Worm (Caenorhabditis elegans) whole organism, L1 larva: ENCODE results near the gene sfxn-1.5.

Experiments used
- F16B12.6 ChIP-seq: fragments of 150-350 bp; optimal IDR thresholded peaks from 2 replicates; lab custom pipeline; 2014; ENCODE audit warnings: missing biosample characterization, missing genetic modification characterization
- aly-2 ChIP-seq: fragments of 150-350 bp; optimal IDR thresholded peaks from 2 replicates; lab custom pipeline; 2014; ENCODE audit warnings: missing biosample characterization, missing genetic modification characterization
- blmp-1 ChIP-seq: fragments of 150-350 bp; optimal IDR thresholded peaks from 2 replicates; lab custom pipeline; 2014; ENCODE audit warnings: missing biosample characterization, missing genetic modification characterization
- dpl-1 ChIP-seq, 3 experiments: fragments of 150-350 bp in 2 of 3; sonication (generic microtip) in 1 of 3; optimal IDR thresholded peaks; 2 replicates each; lab custom pipeline; 2014 to 2017; ENCODE audit warnings: missing biosample characterization in 3 of 3, missing genetic modification characterization in 3 of 3, missing genetic modification reagents in 3 of 3
- efl-1 ChIP-seq, 4 experiments: fragments of 150-350 bp; optimal IDR thresholded peaks in 3 of 4; peaks in 1 of 4; 1 replicate in 1 of 4; 2 replicates in 3 of 4; lab custom pipeline; 2014; ENCODE audit warnings: missing biosample characterization in 2 of 4, missing genetic modification characterization in 2 of 4, missing genetic modification reagents in 2 of 4
- egl-27 ChIP-seq, 2 experiments: fragments of 150-350 bp in 1 of 2; sonication (generic microtip); optimal IDR thresholded peaks; 3 replicates each; lab custom pipeline; 2017 to 2018; ENCODE audit warnings: missing biosample characterization in 2 of 2, missing genetic modification characterization in 2 of 2, missing genetic modification reagents in 2 of 2
- elt-2 ChIP-seq: sonication (generic microtip); optimal IDR thresholded peaks from 2 replicates; lab custom pipeline; 2016; ENCODE audit warnings: missing genetic modification characterization, mild to moderate bottlenecking, inconsistent platforms, missing compliant biosample characterization, missing genetic modification reagents
- elt-3 ChIP-seq, 6 experiments: fragments of 150-350 bp in 1 of 6; sonication (generic microtip); optimal IDR thresholded peaks; 2 replicates each; lab custom pipeline; 2017 to 2018; ENCODE audit warnings: missing biosample characterization in 6 of 6, missing genetic modification characterization in 6 of 6, inconsistent platforms in 1 of 6
- fkh-8 ChIP-seq: sonication (generic microtip); optimal IDR thresholded peaks from 2 replicates; lab custom pipeline; 2016; ENCODE audit warnings: mild to moderate bottlenecking, missing genetic modification characterization, missing compliant biosample characterization
- grh-1 ChIP-seq: fragments of 200-800 bp; sonication (Bioruptor generic); IDR thresholded peaks from 2 replicates; pipeline ENCODE4 v1.3.6; 2022; ENCODE audit warnings: missing genetic modification reagents, missing genetic modification characterization, missing compliant biosample characterization
- hpl-2 ChIP-seq: fragments of 150-350 bp; optimal IDR thresholded peaks from 2 replicates; lab custom pipeline; 2014; ENCODE audit warnings: missing biosample characterization, missing genetic modification reagents, missing genetic modification characterization
- isw-1 ChIP-seq: fragments of 200-800 bp; sonication (Bioruptor generic); IDR thresholded peaks from 2 replicates; pipeline ENCODE4 v1.3.6; 2022; ENCODE audit warnings: missing genetic modification characterization, missing compliant biosample characterization
- lin-14 ChIP-seq: fragments of 200-800 bp; sonication (Bioruptor generic); optimal IDR thresholded peaks from 2 replicates; lab custom pipeline; 2018; ENCODE audit warnings: mild to moderate bottlenecking, missing genetic modification characterization, moderate library complexity, missing compliant biosample characterization
- lin-15B ChIP-seq: fragments of 150-350 bp; sonication (generic microtip); optimal IDR thresholded peaks from 3 replicates; lab custom pipeline; 2014; ENCODE audit warnings: missing biosample characterization, missing genetic modification characterization
- lin-35 ChIP-seq, 2 experiments: fragments of 150-350 bp; optimal IDR thresholded peaks; 2 replicates each; lab custom pipeline; 2014; ENCODE audit warnings: missing biosample characterization in 2 of 2, missing genetic modification characterization in 2 of 2, missing genetic modification reagents in 2 of 2
- lin-39 ChIP-seq: fragments of 150-350 bp; optimal IDR thresholded peaks from 2 replicates; lab custom pipeline; 2014; ENCODE audit warnings: missing biosample characterization, missing genetic modification reagents, missing genetic modification characterization
- mdl-1 ChIP-seq, 2 experiments: fragments of 150-350 bp; optimal IDR thresholded peaks; 2 replicates each; lab custom pipeline; 2014 to 2017; ENCODE audit warnings: missing biosample characterization in 2 of 2, missing genetic modification characterization in 2 of 2, inconsistent platforms in 1 of 2
- mep-1 ChIP-seq: fragments of 150-350 bp; optimal IDR thresholded peaks from 2 replicates; lab custom pipeline; 2014; ENCODE audit warnings: missing biosample characterization, missing genetic modification characterization
- nhr-12 ChIP-seq: sonication (generic microtip); optimal IDR thresholded peaks from 2 replicates; lab custom pipeline; 2017; ENCODE audit warnings: missing biosample characterization, missing genetic modification characterization
- nhr-237 ChIP-seq: fragments of 150-350 bp; optimal IDR thresholded peaks from 2 replicates; lab custom pipeline; 2014; ENCODE audit warnings: missing biosample characterization, missing genetic modification characterization
- nhr-47 ChIP-seq: sonication (generic microtip); optimal IDR thresholded peaks from 2 replicates; lab custom pipeline; 2016; ENCODE audit warnings: mild to moderate bottlenecking, missing genetic modification characterization, moderate library complexity, missing compliant biosample characterization
- nhr-76 ChIP-seq: sonication (generic microtip); optimal IDR thresholded peaks from 2 replicates; lab custom pipeline; 2017; ENCODE audit warnings: missing biosample characterization, missing genetic modification characterization
- nhr-84 ChIP-seq: sonication (generic microtip); optimal IDR thresholded peaks from 2 replicates; lab custom pipeline; 2017; ENCODE audit warnings: missing biosample characterization, missing genetic modification characterization
- nhr-85 ChIP-seq: sonication (generic microtip); peaks from one replicate; lab custom pipeline; 2016; ENCODE audit warnings: missing genetic modification characterization, inconsistent platforms, missing compliant biosample characterization
- pag-3 ChIP-seq: sonication (generic microtip); optimal IDR thresholded peaks from 2 replicates; lab custom pipeline; 2017; ENCODE audit warnings: missing genetic modification characterization, mild to moderate bottlenecking, missing compliant biosample characterization, antibody characterized with exemption, borderline replicate concordance; ENCODE audit not compliant: insufficient read depth
- pax-3 ChIP-seq: fragments of 200-800 bp; sonication (Bioruptor generic); optimal IDR thresholded peaks from 2 replicates; lab custom pipeline; 2018; ENCODE audit warnings: mild to moderate bottlenecking, missing genetic modification characterization, moderate library complexity, missing compliant biosample characterization
- pqm-1 ChIP-seq: sonication (generic microtip); optimal IDR thresholded peaks from 3 replicates; lab custom pipeline; 2017; ENCODE audit warnings: missing biosample characterization, missing genetic modification characterization
- rnt-1 ChIP-seq: sonication (generic microtip); optimal IDR thresholded peaks from 2 replicates; lab custom pipeline; 2016; ENCODE audit warnings: mild to moderate bottlenecking, missing genetic modification characterization, moderate library complexity, missing compliant biosample characterization
- skn-1 ChIP-seq: fragments of 150-350 bp; optimal IDR thresholded peaks from 2 replicates; lab custom pipeline; 2014; ENCODE audit warnings: missing biosample characterization, missing genetic modification characterization
- sptf-1 ChIP-seq: fragments of 150-350 bp; optimal IDR thresholded peaks from 2 replicates; lab custom pipeline; 2014; ENCODE audit warnings: missing biosample characterization, missing genetic modification characterization
- swsn-7 ChIP-seq: sonication (generic microtip); optimal IDR thresholded peaks from 2 replicates; lab custom pipeline; 2016; ENCODE audit warnings: missing genetic modification characterization, missing compliant biosample characterization
- tbx-2 ChIP-seq: sonication (generic microtip); optimal IDR thresholded peaks from 2 replicates; lab custom pipeline; 2016; ENCODE audit warnings: missing genetic modification characterization, missing compliant biosample characterization
- unc-62 ChIP-seq: fragments of 150-350 bp; optimal IDR thresholded peaks from 2 replicates; lab custom pipeline; 2014; ENCODE audit warnings: missing biosample characterization, missing genetic modification reagents, missing genetic modification characterization
- vab-15 ChIP-seq: sonication (generic microtip); optimal IDR thresholded peaks from 2 replicates; lab custom pipeline; 2017; ENCODE audit warnings: missing genotype, mild to moderate bottlenecking, missing genetic modification characterization, missing compliant biosample characterization
- ztf-11 ChIP-seq, 2 experiments: sonication (generic microtip); optimal IDR thresholded peaks; 2 replicates each; lab custom pipeline; 2016 to 2017; ENCODE audit warnings: missing genetic modification characterization in 2 of 2, missing biosample characterization in 1 of 2, missing compliant biosample characterization in 1 of 2

Gene sfxn-1.5

DNA sequence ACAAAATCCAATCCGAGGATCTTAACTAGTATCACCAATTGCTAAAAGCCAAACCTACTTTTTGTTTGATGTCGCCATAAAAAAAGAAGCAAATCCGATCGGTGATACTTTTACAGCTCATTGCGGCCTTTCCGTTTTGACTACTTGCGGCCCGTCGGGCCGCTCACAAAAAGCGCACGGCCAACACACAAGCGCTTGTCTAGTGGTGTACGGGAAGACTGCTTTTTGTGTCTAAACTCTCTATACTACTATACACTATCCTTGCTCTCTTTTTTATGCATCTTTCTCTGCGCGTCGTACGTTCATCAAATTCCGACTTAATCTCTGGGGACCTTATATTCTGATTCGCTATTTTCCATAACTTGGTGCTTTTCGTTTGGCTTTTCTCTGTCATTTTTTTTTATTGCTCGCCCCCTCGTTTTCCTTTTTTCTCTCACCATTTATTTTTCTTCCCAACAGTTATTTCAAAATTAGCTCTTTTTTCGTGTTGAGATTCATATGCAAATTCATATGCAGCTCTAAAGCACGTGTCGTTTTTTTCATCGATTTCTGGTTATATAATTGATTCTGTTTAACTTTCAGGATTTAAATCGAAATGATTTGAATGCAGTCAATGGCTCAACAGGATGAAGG lies 5.2 kb upstream of the sfxn-1.5 start, which contains the start of gene noca-2 (continued):
- no peak for TF ChIP-seq aly-2
- no peak for TF ChIP-seq egl-27 (tag; optimal IDR thresholded peaks at IDR 0.05; lab: Kevin White, UChicago)
- TF ChIP-seq rnt-1 (tag; lab: Kevin White, UChicago): peak; percentile 21
- no peak for TF ChIP-seq nhr-84 (tag; lab: Kevin White, UChicago)
- TF ChIP-seq hpl-2 (GFP tag; lab: Kevin White, UChicago): no peak
- TF ChIP-seq swsn-7 (tag; lab: Kevin White, UChicago): peak; percentile 26
- 0 out of 2 replicates have a peak, but pooled peaks have one; percentile 13 for TF ChIP-seq isw-1 (GFP tag; lab: Robert Waterston, UW)
- no peak for TF ChIP-seq lin-39 (tag; lab: Kevin White, UChicago)
- no peak for TF ChIP-seq sptf-1 (tag; lab: Kevin White, UChicago)
- TF ChIP-seq grh-1 (GFP tag; lab: Robert Waterston, UW): no peak
- no peak for TF ChIP-seq unc-62

DNA sequence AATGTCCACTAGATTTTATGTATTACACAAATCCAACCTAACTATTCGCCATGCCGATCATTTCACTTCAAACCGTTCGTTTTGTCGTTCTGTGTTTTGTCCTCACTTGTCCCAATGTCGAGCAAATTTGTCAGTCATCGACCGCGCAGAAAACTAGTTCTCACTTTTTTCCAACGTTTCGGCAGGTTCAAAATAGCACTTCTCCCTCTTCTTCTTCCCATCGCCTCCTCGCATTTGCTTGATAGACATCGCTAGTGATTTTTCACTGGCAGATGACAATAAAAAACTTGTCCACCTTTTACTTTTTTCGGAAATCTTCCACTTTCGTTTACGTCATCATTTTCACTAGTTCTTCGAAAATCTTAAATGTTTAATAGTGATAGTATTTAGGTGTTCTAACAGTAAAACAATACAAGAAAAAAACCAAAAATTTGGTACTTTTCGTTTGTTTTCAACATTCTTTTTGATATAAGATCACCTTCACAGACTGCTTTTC lies 4.1 kb upstream of the sfxn-1.5 start:
- TF ChIP-seq blmp-1 (tag; lab: Kevin White, UChicago) (peak; percentile 96), elt-2 (tag; lab: Kevin White, UChicago) (no peak), pag-3 (no peak), nhr-84 (tag; lab: Kevin White, UChicago) (no peak), elt-3 (tag; optimal IDR thresholded peaks at IDR 0.05; lab: Kevin White, UChicago) (peak in 1 of 6 experiments; percentile 16), mdl-1 (tag; optimal IDR thresholded peaks at IDR 0.05; lab: Kevin White, UChicago) (no peak), nhr-47 (tag; lab: Kevin White, UChicago) (no peak), nhr-237 (no peak), F16B12.6 (tag; lab: Kevin White, UChicago) (no peak), pax-3 (tag; lab: Kevin White, UChicago) (no peak), grh-1 (GFP tag; lab: Robert Waterston, UW) (no peak), lin-39 (tag; lab: Kevin White, UChicago) (no peak)

DNA sequence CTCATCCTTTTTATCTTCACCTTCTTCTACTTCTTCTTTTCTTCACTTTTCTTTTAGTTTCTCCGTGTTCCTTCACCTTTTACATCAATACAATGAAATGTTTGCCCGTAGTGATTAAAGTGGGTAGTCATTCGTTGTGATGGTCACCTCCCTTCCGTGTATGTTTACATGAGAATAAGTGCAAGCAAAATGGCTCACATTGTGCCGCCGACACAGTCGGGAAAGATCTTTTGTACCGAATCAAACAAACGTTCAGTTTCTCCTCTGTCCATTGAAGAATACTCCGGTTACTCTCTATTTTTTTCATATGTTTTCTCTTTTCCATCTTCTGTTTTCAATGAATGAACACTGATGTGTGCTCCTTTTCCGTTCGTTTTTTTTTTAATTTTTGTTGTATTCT lies 2.7 kb upstream of the sfxn-1.5 start:
- TF ChIP-seq nhr-12 (tag; lab: Kevin White, UChicago) (no peak), lin-14 (GFP tag; lab: Kevin White, UChicago) (peak; percentile 1), ztf-11 (tag; optimal IDR thresholded peaks at IDR 0.05; lab: Kevin White, UChicago) (no peak), efl-1 (optimal IDR thresholded peaks at IDR 0.05; lab: Kevin White, UChicago) (no peak), efl-1 (GFP tag; optimal IDR thresholded peaks at IDR 0.05 in 1 of 2; lab: Kevin White, UChicago) (peak in 1 of 2 experiments; percentile 86)

ce11 chrX:11662557-11662956 lies 1.1 kb upstream of the sfxn-1.5 start:
- TF ChIP-seq rnt-1 (tag; lab: Kevin White, UChicago) (peak; percentile 8), fkh-8 (tag; lab: Kevin White, UChicago) (peak; percentile 17), lin-15B (tag; lab: Kevin White, UChicago) (no peak), lin-35 (GFP tag; optimal IDR thresholded peaks at IDR 0.05; lab: Kevin White, UChicago) (peak in 1 of 2 experiments; percentile 19), dpl-1 (GFP tag; optimal IDR thresholded peaks at IDR 0.05; lab: Kevin White, UChicago) (peak in 2 of 3 experiments; percentile 43 to 47), efl-1 (optimal IDR thresholded peaks at IDR 0.05; lab: Kevin White, UChicago) (peak; percentile 22 to 33), efl-1 (GFP tag; optimal IDR thresholded peaks at IDR 0.05 in 1 of 2; lab: Kevin White, UChicago) (peak; percentile 27 to 95), vab-15 (tag; lab: Kevin White, UChicago) (no peak)

ce11 chrX:11662069-11662468 lies 609 bp upstream of the sfxn-1.5 start:
- peak; percentile 4 for TF ChIP-seq skn-1
- TF ChIP-seq nhr-76 (tag; lab: Kevin White, UChicago): no peak
- no peak for TF ChIP-seq mep-1 (tag; lab: Kevin White, UChicago)
- peak; percentile 9 for TF ChIP-seq tbx-2 (tag; lab: Kevin White, UChicago)
- TF ChIP-seq mdl-1 (tag; optimal IDR thresholded peaks at IDR 0.05; lab: Kevin White, UChicago): peak in 1 of 2 experiments; percentile 74
- no peak for TF ChIP-seq pqm-1 (tag; lab: Kevin White, UChicago)
- TF ChIP-seq unc-62: no peak
- TF ChIP-seq lin-14 (GFP tag; lab: Kevin White, UChicago): peak; percentile 15
- peak; percentile 0 for TF ChIP-seq nhr-85 (tag; lab: Kevin White, UChicago)
